Fruit fly (Drosophila melanogaster) whole organism: ENCODE results near the gene Grx1.

Source experiments
- psq ChIP-seq: fragments of >200 bp; optimal IDR thresholded peaks from 2 replicates; lab custom pipeline; 2017
- usp ChIP-seq: fragments of >200 bp; optimal IDR thresholded peaks from 2 replicates; lab custom pipeline; 2017; ENCODE audit warnings: missing biosample characterization, missing genetic modification characterization, mixed read lengths

DNA sequence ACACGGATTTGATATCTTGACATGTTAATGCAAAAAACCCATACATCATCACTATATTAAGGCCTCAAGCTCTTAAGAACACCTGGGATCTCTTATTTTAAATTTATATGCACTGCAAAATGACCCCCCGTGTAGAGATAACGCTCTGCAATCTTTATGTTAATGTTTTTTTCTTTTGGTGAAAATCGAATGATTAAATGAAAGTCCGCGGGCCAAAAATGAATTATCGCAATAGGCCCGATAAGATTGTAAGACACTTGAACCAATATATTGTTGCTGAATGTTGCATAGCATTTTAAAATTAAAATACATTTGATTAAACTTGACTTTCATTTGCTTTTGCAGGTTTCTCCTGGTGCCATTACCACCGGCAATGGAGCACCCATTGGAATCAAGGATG, 43.0 kb upstream of the Grx1 start:
- TF ChIP-seq usp (GFP tag; lab: Kevin White, UChicago): no peak
- TF ChIP-seq psq: no peak
